Fruit fly (Drosophila melanogaster) whole organism, embryonic: ENCODE data around the gene CG10602.

Source experiments
- Aef1 ChIP-seq: fragments of 200-800 bp; sonication (Bioruptor generic); IDR thresholded peaks from 3 replicates; pipeline ENCODE4 v1.3.6; 2022; ENCODE audit warnings: missing biosample characterization, missing genetic modification characterization
- Antp ChIP-seq: fragments of 200-800 bp; sonication (Bioruptor generic); optimal IDR thresholded peaks from 3 replicates; lab custom pipeline; 2016; ENCODE audit warnings: missing biosample characterization, missing genetic modification characterization
- C15 ChIP-seq: fragments of 200-800 bp; sonication (Bioruptor generic); IDR thresholded peaks from 3 replicates; pipeline ENCODE4 v1.3.6; 2022; ENCODE audit warnings: missing biosample characterization, missing genetic modification characterization
- CG10209 ChIP-seq: fragments of 200-800 bp; sonication (Bioruptor generic); optimal IDR thresholded peaks from 3 replicates; lab custom pipeline; 2017; ENCODE audit warnings: missing biosample characterization, mild to moderate bottlenecking, missing genetic modification characterization, missing genetic modification reagents
- CG1233 ChIP-seq: fragments of 200-800 bp; sonication (Bioruptor generic); optimal IDR thresholded peaks from 4 replicates; lab custom pipeline; 2018; ENCODE audit warnings: missing biosample characterization, mild to moderate bottlenecking, missing genetic modification characterization
- CG15696 ChIP-seq: fragments of 200-800 bp; sonication (Bioruptor generic); optimal IDR thresholded peaks from 2 replicates; lab custom pipeline; 2019; ENCODE audit warnings: missing biosample characterization, mild to moderate bottlenecking, missing genetic modification characterization, moderate library complexity
- CG16813 ChIP-seq: fragments of 200-800 bp; sonication (Bioruptor generic); IDR thresholded peaks from 3 replicates; pipeline ENCODE4 v1.3.6; 2022; ENCODE audit warnings: missing biosample characterization, missing genetic modification characterization; ENCODE audit not compliant: partially characterized antibody
- CG17829 ChIP-seq: fragments of 200-800 bp; optimal IDR thresholded peaks from 2 replicates; lab custom pipeline; 2019; ENCODE audit warnings: missing biosample characterization, mild to moderate bottlenecking, missing genetic modification characterization, moderate library complexity
- CG18476 ChIP-seq: fragments of 200-800 bp; sonication (Bioruptor generic); optimal IDR thresholded peaks from 2 replicates; lab custom pipeline; 2016; ENCODE audit warnings: missing biosample characterization, mild to moderate bottlenecking, missing genetic modification characterization
- CG18599 ChIP-seq: fragments of 200-800 bp; sonication (Bioruptor generic); optimal IDR thresholded peaks from 3 replicates; lab custom pipeline; 2017; ENCODE audit warnings: missing biosample characterization, missing genetic modification characterization, mild to moderate bottlenecking, moderate library complexity, missing genetic modification reagents
- CG2712 ChIP-seq: fragments of 200-800 bp; optimal IDR thresholded peaks from 3 replicates; lab custom pipeline; 2019; ENCODE audit warnings: missing biosample characterization, mild to moderate bottlenecking, missing genetic modification characterization, moderate library complexity
- CG2889 ChIP-seq: fragments of 200-800 bp; sonication (Bioruptor generic); IDR thresholded peaks from 3 replicates; pipeline ENCODE4 v1.3.6; 2022; ENCODE audit warnings: missing biosample characterization, missing genetic modification characterization
- CG31365 ChIP-seq: fragments of 200-800 bp; sonication (Bioruptor generic); optimal IDR thresholded peaks from 2 replicates; lab custom pipeline; 2018; ENCODE audit warnings: missing biosample characterization, mild to moderate bottlenecking, missing genetic modification characterization
- CG3407 ChIP-seq: fragments of 200-800 bp; sonication (Bioruptor generic); optimal IDR thresholded peaks from 2 replicates; lab custom pipeline; 2018; ENCODE audit warnings: missing biosample characterization, mild to moderate bottlenecking, missing genetic modification characterization
- CG3838 ChIP-seq: fragments of 200-800 bp; sonication (Bioruptor generic); optimal IDR thresholded peaks from 3 replicates; lab custom pipeline; 2016; ENCODE audit warnings: missing biosample characterization, missing genetic modification characterization
- CG4404 ChIP-seq: fragments of 200-800 bp; sonication (Bioruptor generic); IDR thresholded peaks from 2 replicates; pipeline ENCODE4 v1.3.6; 2022; ENCODE audit warnings: missing biosample characterization, missing genetic modification characterization
- CG4854 ChIP-seq: fragments of 200-800 bp; sonication (Bioruptor generic); optimal IDR thresholded peaks from 2 replicates; lab custom pipeline; 2016; ENCODE audit warnings: missing biosample characterization, missing genetic modification characterization, inconsistent platforms
- CG5245 ChIP-seq: fragments of 200-800 bp; sonication (Bioruptor generic); optimal IDR thresholded peaks from 3 replicates; lab custom pipeline; 2016; ENCODE audit warnings: missing biosample characterization, missing genetic modification characterization
- CG7357 ChIP-seq: fragments of 200-800 bp; sonication (Bioruptor generic); IDR thresholded peaks from 3 replicates; pipeline ENCODE4 v1.3.6; 2022; ENCODE audit warnings: missing biosample characterization, missing genetic modification characterization
- CG9215 ChIP-seq: fragments of 200-800 bp; sonication (Bioruptor generic); IDR thresholded peaks from 2 replicates; pipeline ENCODE4 v1.3.6; 2022; ENCODE audit warnings: missing biosample characterization, missing genetic modification characterization
- CG9797 ChIP-seq: fragments of 200-800 bp; sonication (Bioruptor generic); optimal IDR thresholded peaks from 3 replicates; lab custom pipeline; 2018; ENCODE audit warnings: missing biosample characterization, mild to moderate bottlenecking, missing genetic modification characterization
- Dbx ChIP-seq: fragments of 200-800 bp; sonication (Bioruptor generic); IDR thresholded peaks from 3 replicates; pipeline ENCODE4 v1.3.6; 2022; ENCODE audit warnings: missing biosample characterization, missing genetic modification characterization
- Doc3 ChIP-seq: fragments of 200-800 bp; sonication (Bioruptor generic); IDR thresholded peaks from 3 replicates; pipeline ENCODE4 v1.3.6; 2022; ENCODE audit warnings: missing biosample characterization, missing genetic modification characterization; ENCODE audit not compliant: partially characterized antibody
- Ets65A ChIP-seq: fragments of 200-800 bp; sonication (Bioruptor generic); peaks from one replicate; lab custom pipeline; 2016; ENCODE audit warnings: missing biosample characterization, missing genetic modification characterization
- H2.0 ChIP-seq: fragments of 200-800 bp; sonication (Bioruptor generic); IDR thresholded peaks from 2 replicates; pipeline ENCODE4 v1.3.6; 2022; ENCODE audit warnings: missing biosample characterization, missing genetic modification characterization
- MBD-R2 ChIP-seq: fragments of 200-800 bp; sonication (Bioruptor generic); IDR thresholded peaks from 2 replicates; pipeline ENCODE4 v1.3.6; 2022; ENCODE audit warnings: missing biosample characterization, missing genetic modification characterization
- MESR4 ChIP-seq: fragments of 200-800 bp; sonication (Bioruptor generic); optimal IDR thresholded peaks from 2 replicates; lab custom pipeline; 2018; ENCODE audit warnings: missing biosample characterization, mild to moderate bottlenecking, missing genetic modification characterization, moderate library complexity
- MTF-1 ChIP-seq: fragments of 200-800 bp; sonication (Bioruptor generic); optimal IDR thresholded peaks from 2 replicates; lab custom pipeline; 2018; ENCODE audit warnings: missing biosample characterization, mild to moderate bottlenecking, missing genetic modification characterization, borderline replicate concordance
- Six4 ChIP-seq: fragments of 200-800 bp; sonication (Bioruptor generic); optimal IDR thresholded peaks from 2 replicates; lab custom pipeline; 2016; ENCODE audit warnings: missing biosample characterization, missing genetic modification characterization
- TFAM ChIP-seq: fragments of 200-800 bp; sonication (Bioruptor generic); optimal IDR thresholded peaks from 2 replicates; lab custom pipeline; 2017; ENCODE audit warnings: missing biosample characterization, missing genetic modification characterization, inconsistent platforms
- abd-A ChIP-seq: fragments of 200-800 bp; sonication (Bioruptor generic); optimal IDR thresholded peaks from 3 replicates; lab custom pipeline; 2019; ENCODE audit warnings: missing biosample characterization, mild to moderate bottlenecking, missing genetic modification characterization, moderate library complexity
- al ChIP-seq: fragments of 200-800 bp; sonication (Bioruptor generic); IDR thresholded peaks from 2 replicates; pipeline ENCODE4 v1.3.6; 2022; ENCODE audit warnings: missing biosample characterization, missing genetic modification characterization
- bcd ChIP-seq: fragments of 200-800 bp; sonication (Bioruptor generic); optimal IDR thresholded peaks from 2 replicates; lab custom pipeline; 2017; ENCODE audit warnings: missing biosample characterization, mild to moderate bottlenecking, missing genetic modification characterization
- caup ChIP-seq: fragments of 200-800 bp; sonication (Bioruptor generic); optimal IDR thresholded peaks from 3 replicates; lab custom pipeline; 2017; ENCODE audit warnings: missing biosample characterization, mild to moderate bottlenecking, missing genetic modification characterization, moderate library complexity; ENCODE audit not compliant: severe bottlenecking
- disco-r ChIP-seq: fragments of 200-800 bp; sonication (Bioruptor generic); optimal IDR thresholded peaks from 2 replicates; lab custom pipeline; 2016; ENCODE audit warnings: missing biosample characterization, missing genetic modification characterization
- dmrt99B ChIP-seq: fragments of 200-800 bp; sonication (Bioruptor generic); optimal IDR thresholded peaks from 2 replicates; lab custom pipeline; 2018; ENCODE audit warnings: missing biosample characterization, mild to moderate bottlenecking, missing genetic modification characterization, moderate library complexity
- ems ChIP-seq: fragments of 200-800 bp; sonication (Bioruptor generic); optimal IDR thresholded peaks from 3 replicates; lab custom pipeline; 2016; ENCODE audit warnings: missing biosample characterization, missing genetic modification characterization
- esg ChIP-seq: fragments of 200-800 bp; sonication (Bioruptor generic); conservative IDR thresholded peaks from 2 replicates; pipeline ENCODE4 v1.3.6; 2022; ENCODE audit warnings: missing biosample characterization, missing genetic modification characterization
- gcm2 ChIP-seq: fragments of 200-800 bp; sonication (Bioruptor generic); optimal IDR thresholded peaks from 2 replicates; lab custom pipeline; 2016; ENCODE audit warnings: missing biosample characterization, missing genetic modification characterization
- grn ChIP-seq: fragments of 200-800 bp; sonication (Bioruptor generic); optimal IDR thresholded peaks from 3 replicates; lab custom pipeline; 2017; ENCODE audit warnings: missing biosample characterization, missing genetic modification characterization
- gsb-n ChIP-seq: fragments of 200-800 bp; sonication (Bioruptor generic); optimal IDR thresholded peaks from 3 replicates; lab custom pipeline; 2018; ENCODE audit warnings: missing biosample characterization, mild to moderate bottlenecking, missing genetic modification characterization
- mirr ChIP-seq: fragments of 200-800 bp; sonication (Bioruptor generic); optimal IDR thresholded peaks from 3 replicates; lab custom pipeline; 2018; ENCODE audit warnings: missing biosample characterization, mild to moderate bottlenecking, missing genetic modification characterization
- nerfin-1 ChIP-seq: fragments of 200-800 bp; sonication (Bioruptor generic); optimal IDR thresholded peaks from 3 replicates; lab custom pipeline; 2019; ENCODE audit warnings: missing biosample characterization, mild to moderate bottlenecking, missing genetic modification characterization, moderate library complexity
- salm ChIP-seq: fragments of 200-800 bp; sonication (Bioruptor generic); optimal IDR thresholded peaks from 2 replicates; lab custom pipeline; 2018; ENCODE audit warnings: missing biosample characterization, mild to moderate bottlenecking, missing genetic modification characterization
- sob ChIP-seq: fragments of 200-800 bp; sonication (Bioruptor generic); IDR thresholded peaks from 2 replicates; pipeline ENCODE4 v1.3.6; 2022; ENCODE audit warnings: missing biosample characterization, missing genetic modification characterization
- tna ChIP-seq: fragments of 200-800 bp; sonication (Bioruptor generic); IDR thresholded peaks from 2 replicates; pipeline ENCODE4 v1.3.6; 2022; ENCODE audit warnings: missing biosample characterization, missing genetic modification characterization; ENCODE audit not compliant: partially characterized antibody
- wdn ChIP-seq: fragments of 200-800 bp; sonication (Bioruptor generic); IDR thresholded peaks from 2 replicates; pipeline ENCODE4 v1.3.6; 2022; ENCODE audit warnings: missing biosample characterization, missing genetic modification characterization
- wek ChIP-seq: fragments of 200-800 bp; sonication (Bioruptor generic); optimal IDR thresholded peaks from 3 replicates; lab custom pipeline; 2018; ENCODE audit warnings: missing biosample characterization, mild to moderate bottlenecking, missing genetic modification characterization, moderate library complexity
- z ChIP-seq: fragments of 200-800 bp; sonication (Bioruptor generic); IDR thresholded peaks from 3 replicates; pipeline ENCODE4 v1.3.6; 2022; ENCODE audit warnings: missing biosample characterization, missing genetic modification characterization

Gene CG10602

dm6 chr2L:18839143-18839872 is 19.7 kb downstream of the CG10602 start, which contains the start of gene CG10600 (continued):
- TF ChIP-seq salm (tag; lab: Kevin White, UChicago) (no peak), CG18476 (GFP tag; lab: Kevin White, UChicago) (peak; percentile 75), Doc3 (GFP tag; lab: Robert Waterston, UW) (peak; percentile 62), CG2889 (GFP tag; lab: Robert Waterston, UW) (peak; percentile 39; the same call in 1 of the 3 replicates), disco-r (GFP tag; lab: Kevin White, UChicago) (peak; percentile 66), grn (GFP tag; lab: Kevin White, UChicago) (peak; percentile 52), CG10209 (GFP tag; lab: Kevin White, UChicago) (peak; percentile 78), CG31365 (peak; percentile 67), bcd (GFP tag; lab: Kevin White, UChicago) (peak; percentile 82), sob (GFP tag; lab: Robert Waterston, UW) (peak; percentile 92), CG3838 (GFP tag; lab: Kevin White, UChicago) (peak; percentile 36), ems (GFP tag; lab: Kevin White, UChicago) (peak; percentile 86), Aef1 (GFP tag; lab: Robert Waterston, UW) (peak; percentile 53), wek (GFP tag; lab: Kevin White, UChicago) (peak; percentile 39), gsb-n (tag; lab: Kevin White, UChicago) (peak; percentile 59), esg (no peak), H2.0 (GFP tag; lab: Robert Waterston, UW) (peak; percentile 53), CG15696 (tag; lab: Kevin White, UChicago) (peak; percentile 71), CG18599 (GFP tag; lab: Kevin White, UChicago) (peak; percentile 86), MESR4 (peak; percentile 84), CG5245 (GFP tag; lab: Kevin White, UChicago) (peak; percentile 87), CG3407 (GFP tag; lab: Kevin White, UChicago) (peak; percentile 61), C15 (no peak), mirr (GFP tag; lab: Kevin White, UChicago) (peak; percentile 69), Antp (peak; percentile 93), MTF-1 (GFP tag; lab: Kevin White, UChicago) (peak; percentile 80), nerfin-1 (tag; lab: Kevin White, UChicago) (peak; percentile 64), CG9215 (GFP tag; lab: Robert Waterston, UW) (peak; percentile 49; the same call in 1 of the 2 replicates), al (GFP tag; lab: Robert Waterston, UW) (peak; percentile 56), CG4404 (GFP tag; lab: Robert Waterston, UW) (no peak), abd-A (tag; lab: Kevin White, UChicago) (no peak), MBD-R2 (peak; percentile 86), CG1233 (peak; percentile 69), CG17829 (tag; lab: Kevin White, UChicago) (peak; percentile 80), dmrt99B (no peak), z (GFP tag; lab: Robert Waterston, UW) (no peak), CG2712 (tag; lab: Kevin White, UChicago) (peak; percentile 94), CG9797 (GFP tag; lab: Kevin White, UChicago) (peak; percentile 56), CG16813 (GFP tag; lab: Robert Waterston, UW) (peak; percentile 85), Dbx (GFP tag; lab: Robert Waterston, UW) (peak; percentile 87), TFAM (GFP tag; lab: Kevin White, UChicago) (no peak), CG4854 (peak; percentile 87), Ets65A (peak; percentile 99), caup (peak; percentile 88), CG7357 (no peak; the same call in 2 of the 3 replicates), gcm2 (GFP tag; lab: Kevin White, UChicago) (peak; percentile 75), Six4 (GFP tag; lab: Kevin White, UChicago) (peak; percentile 69), wdn (GFP tag; lab: Robert Waterston, UW) (peak; percentile 54; the same call in 1 of the 2 replicates), tna (GFP tag; lab: Robert Waterston, UW) (peak; percentile 75)
